Worm (Caenorhabditis elegans): Measurements from ENCODE around the gene F07C6.2.

F07C6.2 gene

DNA sequence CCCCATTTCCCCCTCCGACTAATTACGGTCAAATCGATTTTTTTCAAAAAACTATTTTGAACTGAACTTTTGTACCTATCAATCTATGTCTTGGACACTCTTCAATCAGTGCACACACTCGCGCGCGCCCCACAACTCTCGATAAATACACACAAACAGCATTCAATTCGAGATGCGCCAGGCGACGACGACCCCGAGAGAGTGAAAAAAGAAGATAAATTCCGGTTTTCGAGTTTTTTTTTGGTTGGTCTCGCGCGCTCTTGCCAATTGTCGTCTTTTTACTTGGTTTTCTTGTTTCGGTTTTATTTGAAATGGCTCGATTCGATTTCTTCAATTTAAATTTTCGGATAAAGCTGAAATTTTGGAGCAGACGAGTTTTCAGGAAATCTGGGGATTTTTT lies 49.4 kb downstream of the F07C6.2 start (continued):
- TF ChIP-seq hmg-1.2 (GFP tag; IDR thresholded peaks at IDR 0.05) (peak; percentile 17; the same call in 1 of the 2 replicates), atf-7 (tag; optimal IDR thresholded peaks at IDR 0.05) (no peak), tbx-9 (tag; optimal IDR thresholded peaks at IDR 0.05; ENCODE audit: borderline replicate concordance) (no peak), C17E4.6 (GFP tag; IDR thresholded peaks at IDR 0.05) (no peak), egl-18 (GFP tag; IDR thresholded peaks at IDR 0.05) (no peak), snpc-4 (GFP tag; optimal IDR thresholded peaks at IDR 0.05) (no peak), snpc-4 (tag; optimal IDR thresholded peaks at IDR 0.05) (peak in 1 of 4 experiments; percentile 4), ztf-18 (tag; optimal IDR thresholded peaks at IDR 0.05) (no peak), F57C9.4 (tag; optimal IDR thresholded peaks at IDR 0.05) (no peak), attf-6 (GFP tag; IDR thresholded peaks at IDR 0.05) (no peak), nhr-80 (tag; optimal IDR thresholded peaks at IDR 0.05) (peak; percentile 41), lsl-1 (GFP tag; optimal IDR thresholded peaks at IDR 0.05) (no peak), B0019.2 (GFP tag; conservative IDR thresholded peaks at IDR 0.05) (no peak), ekl-4 (GFP tag; IDR thresholded peaks at IDR 0.05) (0 out of 2 replicates have a peak, but pooled peaks have one; percentile 28), madf-3 (GFP tag; IDR thresholded peaks at IDR 0.05) (no peak), bed-1 (GFP tag; IDR thresholded peaks at IDR 0.05) (no peak), snpc-1.3 (tag; optimal IDR thresholded peaks at IDR 0.05; ENCODE audit: insufficient read depth) (no peak), nfya-1 (tag; optimal IDR thresholded peaks at IDR 0.05; ENCODE audit: borderline replicate concordance, insufficient read depth) (no peak), zfh-2 (GFP tag; conservative IDR thresholded peaks at IDR 0.05) (no peak), F49E8.2 (tag; optimal IDR thresholded peaks at IDR 0.05; ENCODE audit: insufficient read depth) (no peak), B0261.1 (tag; optimal IDR thresholded peaks at IDR 0.05) (no peak), B0336.3 (GFP tag; IDR thresholded peaks at IDR 0.05) (peak; percentile 75), pha-4 (tag; optimal IDR thresholded peaks at IDR 0.05) (no peak), die-1 (tag; optimal IDR thresholded peaks at IDR 0.05) (peak; percentile 4), hsf-1 (GFP tag; IDR thresholded peaks at IDR 0.05) (no peak), hlh-12 (tag; optimal IDR thresholded peaks at IDR 0.05) (no peak), mel-28 (tag; optimal IDR thresholded peaks at IDR 0.05; ENCODE audit: borderline replicate concordance) (no peak), nfya-2 (GFP tag; IDR thresholded peaks at IDR 0.05) (no peak), K12H6.12 (tag; optimal IDR thresholded peaks at IDR 0.05) (no peak), Y67H2A.10 (GFP tag; conservative IDR thresholded peaks at IDR 0.05) (no peak), ceh-58 (GFP tag; IDR thresholded peaks at IDR 0.05) (no peak), ceh-40 (GFP tag; IDR thresholded peaks at IDR 0.05) (no peak), lag-1 (GFP tag; IDR thresholded peaks at IDR 0.05) (no peak), ztf-25 (GFP tag; IDR thresholded peaks at IDR 0.05) (no peak), F10E7.11 (tag; optimal IDR thresholded peaks at IDR 0.05) (no peak), madf-8 (GFP tag; conservative IDR thresholded peaks at IDR 0.05) (no peak)

DNA sequence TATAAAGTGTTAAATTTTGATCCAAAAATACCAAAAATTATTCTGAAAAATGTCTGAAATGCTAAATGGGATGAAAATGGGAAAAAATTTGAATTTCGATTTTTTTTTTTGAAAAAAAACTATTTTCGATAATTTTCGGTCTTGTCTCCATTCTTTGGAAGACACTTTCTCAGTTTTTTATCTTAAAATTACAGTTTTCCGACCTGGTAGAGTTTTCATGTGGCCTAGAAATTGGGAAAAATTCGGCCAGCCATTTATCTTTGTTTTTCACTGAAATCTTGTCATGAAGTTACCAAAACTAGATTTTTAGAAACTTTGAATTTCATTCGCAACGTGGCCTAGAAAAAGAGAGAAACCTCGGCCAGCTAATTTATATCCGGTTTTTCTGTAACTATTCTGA lies 49.9 kb downstream of the F07C6.2 start:
- TF ChIP-seq attf-5 (GFP tag; optimal IDR thresholded peaks at IDR 0.05) (no peak), fkh-3 (tag; optimal IDR thresholded peaks at IDR 0.05) (no peak), lir-1 (GFP tag; conservative IDR thresholded peaks at IDR 0.05) (no peak), nhr-27 (tag; optimal IDR thresholded peaks at IDR 0.05) (no peak), attf-6 (GFP tag; IDR thresholded peaks at IDR 0.05) (no peak), hrde-1 (tag; optimal IDR thresholded peaks at IDR 0.05; ENCODE audit: borderline replicate concordance) (no peak), tbp1 (GFP tag; optimal IDR thresholded peaks at IDR 0.05) (no peak), sptf-2 (GFP tag; optimal IDR thresholded peaks at IDR 0.05) (no peak)
